Fruit fly (Drosophila melanogaster): ENCODE data around the gene Pop1.
A peak's percentile ranks its signal among the peaks of the same experiment; 100 is the strongest.

- TF ChIP-seq Snoo (tag; optimal IDR thresholded peaks at IDR 0.05), result no peak
- no peak for TF ChIP-seq D1 (tag; optimal IDR thresholded peaks at IDR 0.05)
- TF ChIP-seq CG10348 (GFP tag; IDR thresholded peaks at IDR 0.05), result no peak
- no peak for TF ChIP-seq CG14655 (GFP tag; optimal IDR thresholded peaks at IDR 0.05)
- TF ChIP-seq CG4496 (GFP tag; IDR thresholded peaks at IDR 0.05), result peak; percentile 61; the same call in 2 of the 3 replicates
- TF ChIP-seq CG9948 (tag; optimal IDR thresholded peaks at IDR 0.05), result no peak
Measured at dm6 chrX:5671537-5672029, 49.1 kb downstream of the Pop1 start, which contains the start of gene Rab18.

Data from whole organism, pupa.